Worm (Caenorhabditis elegans): ENCODE data around the gene R04E5.8.

The R04E5.8 gene

ce11 chrX:8835887-8836348 is 30.0 kb upstream of the R04E5.8 start, which contains the start of gene C28G1.2 (continued):
- TF ChIP-seq hlh-12 (tag; optimal IDR thresholded peaks at IDR 0.05) (peak; percentile 79), aptf-2 (GFP tag; conservative IDR thresholded peaks at IDR 0.05) (0 out of 2 replicates have a peak, but pooled peaks have one; percentile 53), B0019.2 (GFP tag; conservative IDR thresholded peaks at IDR 0.05) (0 out of 2 replicates have a peak, but pooled peaks have one; percentile 45), C17E4.6 (GFP tag; IDR thresholded peaks at IDR 0.05) (0 out of 2 replicates have a peak, but pooled peaks have one; percentile 39), ztf-22 (GFP tag; optimal IDR thresholded peaks at IDR 0.05) (peak; percentile 83), snpc-1.1 (tag; optimal IDR thresholded peaks at IDR 0.05; ENCODE audit: insufficient read depth) (peak; percentile 34), nfya-1 (tag; optimal IDR thresholded peaks at IDR 0.05; ENCODE audit: borderline replicate concordance, insufficient read depth) (no peak), ztf-28 (GFP tag; IDR thresholded peaks at IDR 0.05) (peak; percentile 62; the same call in 1 of the 2 replicates), ets-4 (GFP tag; optimal IDR thresholded peaks at IDR 0.05) (peak; percentile 82), tlf-1 (GFP tag; optimal IDR thresholded peaks at IDR 0.05) (peak; percentile 83), ZK185.1 (tag; optimal IDR thresholded peaks at IDR 0.05; ENCODE audit: poor library complexity, severe bottlenecking) (peak; percentile 95), lin-54 (GFP tag; optimal IDR thresholded peaks at IDR 0.05) (peak; percentile 68), ztf-3 (GFP tag; optimal IDR thresholded peaks at IDR 0.05) (peak; percentile 70), madf-3 (GFP tag; IDR thresholded peaks at IDR 0.05) (peak; percentile 76; the same call in 1 of the 2 replicates), D2030.7 (GFP tag; IDR thresholded peaks at IDR 0.05) (peak; percentile 84), Y56A3A.18 (GFP tag; IDR thresholded peaks at IDR 0.05) (peak; percentile 94), let-526 (GFP tag; IDR thresholded peaks at IDR 0.05) (peak; percentile 76; the same call in 1 of the 2 replicates), mxl-1 (tag; optimal IDR thresholded peaks at IDR 0.05) (peak; percentile 63), xnd-1 (tag; optimal IDR thresholded peaks at IDR 0.05) (no peak), gei-17 (GFP tag; optimal IDR thresholded peaks at IDR 0.05) (peak; percentile 88), lir-1 (GFP tag; conservative IDR thresholded peaks at IDR 0.05) (peak; percentile 80), mel-28 (tag; optimal IDR thresholded peaks at IDR 0.05; ENCODE audit: borderline replicate concordance) (peak; percentile 67), K11D2.4 (GFP tag; IDR thresholded peaks at IDR 0.05) (peak; percentile 89; the same call in 1 of the 2 replicates), lag-1 (GFP tag; IDR thresholded peaks at IDR 0.05) (no peak), nhr-90 (tag; optimal IDR thresholded peaks at IDR 0.05) (peak; percentile 88), atf-7 (tag; optimal IDR thresholded peaks at IDR 0.05) (peak; percentile 89), mes-4 (tag; optimal IDR thresholded peaks at IDR 0.05) (peak; percentile 93), snpc-3.4 (tag; optimal IDR thresholded peaks at IDR 0.05) (peak; percentile 52), ceh-27 (GFP tag; optimal IDR thresholded peaks at IDR 0.05) (peak; percentile 96), ceh-100 (GFP tag; IDR thresholded peaks at IDR 0.05) (peak; percentile 51; the same call in 1 of the 2 replicates), somi-1 (GFP tag; optimal IDR thresholded peaks at IDR 0.05) (peak; percentile 86), rec-8 (tag; optimal IDR thresholded peaks at IDR 0.05) (peak; percentile 90 to 95), F55B11.4 (tag; optimal IDR thresholded peaks at IDR 0.05; ENCODE audit: borderline replicate concordance, insufficient read depth) (no peak), lsy-27 (tag; optimal IDR thresholded peaks at IDR 0.05; ENCODE audit: borderline replicate concordance, insufficient read depth) (peak; percentile 79)

- TF ChIP-seq tbx-9 (tag; optimal IDR thresholded peaks at IDR 0.05; ENCODE audit: borderline replicate concordance) (no peak), F57C9.4 (tag; optimal IDR thresholded peaks at IDR 0.05) (no peak), cebp-1 (GFP tag; IDR thresholded peaks at IDR 0.05) (no peak), cebp-1 (tag; optimal IDR thresholded peaks at IDR 0.05) (no peak), let-607 (tag; optimal IDR thresholded peaks at IDR 0.05) (no peak), ama-1 (optimal IDR thresholded peaks at IDR 0.05) (no peak), ama-1 (GFP tag; optimal IDR thresholded peaks at IDR 0.05) (no peak), egl-44 (GFP tag; IDR thresholded peaks at IDR 0.05) (no peak), rpc-1 (optimal IDR thresholded peaks at IDR 0.05) (no peak), rpc-1 (tag; optimal IDR thresholded peaks at IDR 0.05) (no peak), Y67H2A.10 (GFP tag; conservative IDR thresholded peaks at IDR 0.05) (no peak), hmg-20 (GFP tag; IDR thresholded peaks at IDR 0.05) (no peak), madf-8 (GFP tag; conservative IDR thresholded peaks at IDR 0.05) (no peak), C17E4.6 (GFP tag; IDR thresholded peaks at IDR 0.05) (no peak), attf-3 (GFP tag; conservative IDR thresholded peaks at IDR 0.05) (no peak), hmg-1.2 (GFP tag; IDR thresholded peaks at IDR 0.05) (no peak)
Measured at ce11 chrX:8835405-8835804, 29.5 kb upstream of the R04E5.8 start, which contains the start of gene sec-15. Gene sec-15, minus strand, starts transcription at chrX:8835715.

All from whole organism, young adult.